Fruit fly (Drosophila melanogaster) whole organism, embryonic: ENCODE data around the gene cnir.

Experiments
- Blimp-1 ChIP-seq: fragments of 200-800 bp; sonication (Bioruptor generic); optimal IDR thresholded peaks from 3 replicates; lab custom pipeline; 2018; ENCODE audit warnings: missing biosample characterization, missing genetic modification characterization, mild to moderate bottlenecking, moderate library complexity, missing genetic modification reagents
- CG10267 ChIP-seq: fragments of 200-800 bp; sonication (Bioruptor generic); optimal IDR thresholded peaks from 2 replicates; lab custom pipeline; 2018; ENCODE audit warnings: missing biosample characterization, mild to moderate bottlenecking, missing genetic modification characterization, moderate library complexity
- CG1603 ChIP-seq: fragments of 200-800 bp; sonication (Bioruptor generic); optimal IDR thresholded peaks from 2 replicates; lab custom pipeline; 2019; ENCODE audit warnings: missing biosample characterization, mild to moderate bottlenecking, missing genetic modification characterization, moderate library complexity
- CG16813 ChIP-seq: fragments of 200-800 bp; sonication (Bioruptor generic); IDR thresholded peaks from 3 replicates; pipeline ENCODE4 v1.3.6; 2022; ENCODE audit warnings: missing biosample characterization, missing genetic modification characterization; ENCODE audit not compliant: partially characterized antibody
- CG17186 ChIP-seq: fragments of 200-800 bp; sonication (Bioruptor generic); optimal IDR thresholded peaks from 3 replicates; lab custom pipeline; 2017; ENCODE audit warnings: missing biosample characterization, missing genetic modification reagents, missing genetic modification characterization
- CG18262 ChIP-seq: fragments of 200-800 bp; optimal IDR thresholded peaks from 3 replicates; lab custom pipeline; 2019; ENCODE audit warnings: missing biosample characterization, mild to moderate bottlenecking, missing genetic modification characterization, moderate library complexity
- CG2129 ChIP-seq: fragments of 200-800 bp; sonication (Bioruptor generic); IDR thresholded peaks from 2 replicates; pipeline ENCODE4 v1.3.6; 2022; ENCODE audit warnings: missing biosample characterization, missing genetic modification characterization; ENCODE audit not compliant: partially characterized antibody
- CG2889 ChIP-seq: fragments of 200-800 bp; sonication (Bioruptor generic); IDR thresholded peaks from 3 replicates; pipeline ENCODE4 v1.3.6; 2022; ENCODE audit warnings: missing biosample characterization, missing genetic modification characterization
- CG30020 ChIP-seq: fragments of 200-800 bp; optimal IDR thresholded peaks from 2 replicates; lab custom pipeline; 2019; ENCODE audit warnings: missing biosample characterization, mild to moderate bottlenecking, missing genetic modification characterization, moderate library complexity
- CG30431 ChIP-seq: fragments of 200-800 bp; sonication (Bioruptor generic); optimal IDR thresholded peaks from 2 replicates; lab custom pipeline; 2017; ENCODE audit warnings: missing biosample characterization, missing genetic modification characterization
- CG33213 ChIP-seq: fragments of 200-800 bp; sonication (Bioruptor generic); optimal IDR thresholded peaks from 3 replicates; lab custom pipeline; 2016; ENCODE audit warnings: missing biosample characterization, missing genetic modification characterization
- CG4707 ChIP-seq: fragments of 200-800 bp; sonication (Bioruptor generic); optimal IDR thresholded peaks from 2 replicates; lab custom pipeline; 2018; ENCODE audit warnings: missing biosample characterization, mild to moderate bottlenecking, missing genetic modification characterization, moderate library complexity
- CG6254 ChIP-seq: fragments of 200-800 bp; sonication (Bioruptor generic); optimal IDR thresholded peaks from 3 replicates; lab custom pipeline; 2017; ENCODE audit warnings: mild to moderate bottlenecking, missing biosample characterization, missing genetic modification reagents, missing genetic modification characterization
- CG6791 ChIP-seq: fragments of 200-800 bp; sonication (Bioruptor generic); IDR thresholded peaks from 3 replicates; pipeline ENCODE4 v1.3.6; 2022; ENCODE audit warnings: missing biosample characterization, missing genetic modification characterization; ENCODE audit not compliant: partially characterized antibody
- CG7963 ChIP-seq: fragments of 200-800 bp; sonication (Bioruptor generic); IDR thresholded peaks from 3 replicates; pipeline ENCODE4 v1.3.6; 2022; ENCODE audit warnings: missing biosample characterization, missing genetic modification characterization; ENCODE audit not compliant: partially characterized antibody
- CG8924 ChIP-seq: fragments of 200-800 bp; optimal IDR thresholded peaks from 3 replicates; lab custom pipeline; 2019; ENCODE audit warnings: missing biosample characterization, mild to moderate bottlenecking, missing genetic modification characterization, moderate library complexity
- D ChIP-seq, 2 experiments: fragments of 200-800 bp in 1 of 2; fragments of >200 bp in 1 of 2; sonication (Bioruptor generic) in 1 of 2; optimal IDR thresholded peaks; 2 replicates in 1 of 2; 3 replicates in 1 of 2; lab custom pipeline; 2017; ENCODE audit warnings: mild to moderate bottlenecking in 1 of 2, missing biosample characterization in 1 of 2, missing genetic modification characterization in 1 of 2, missing genetic modification reagents in 1 of 2
- Dll ChIP-seq: fragments of 200-800 bp; sonication (Bioruptor generic); IDR thresholded peaks from 4 replicates; pipeline ENCODE4 v1.3.6; 2022; ENCODE audit warnings: missing biosample characterization, missing genetic modification characterization; ENCODE audit not compliant: partially characterized antibody
- Dref ChIP-seq: fragments of 200-800 bp; sonication (Bioruptor generic); IDR thresholded peaks from 2 replicates; pipeline ENCODE4 v1.3.6; 2022; ENCODE audit warnings: missing biosample characterization, missing genetic modification characterization
- E2f2 ChIP-seq: fragments of 200-800 bp; sonication (Bioruptor generic); IDR thresholded peaks from 2 replicates; pipeline ENCODE4 v1.3.6; 2022; ENCODE audit warnings: missing biosample characterization, missing genetic modification characterization
- Elba2 ChIP-seq: fragments of 200-800 bp; sonication (Bioruptor generic); optimal IDR thresholded peaks from 3 replicates; lab custom pipeline; 2016; ENCODE audit warnings: missing biosample characterization, missing genetic modification characterization
- Ets97D ChIP-seq: fragments of 200-800 bp; sonication (Bioruptor generic); optimal IDR thresholded peaks from 3 replicates; lab custom pipeline; 2016; ENCODE audit warnings: missing biosample characterization, missing genetic modification characterization
- Hey ChIP-seq: fragments of 200-800 bp; sonication (Bioruptor generic); optimal IDR thresholded peaks from 3 replicates; lab custom pipeline; 2018; ENCODE audit warnings: missing biosample characterization, mild to moderate bottlenecking, missing genetic modification characterization
- Lhr ChIP-seq: fragments of 200-800 bp; sonication (Bioruptor generic); optimal IDR thresholded peaks from 3 replicates; lab custom pipeline; 2017; ENCODE audit warnings: mild to moderate bottlenecking, missing biosample characterization, missing genetic modification reagents, missing genetic modification characterization
- MBD-R2 ChIP-seq: fragments of 200-800 bp; sonication (Bioruptor generic); IDR thresholded peaks from 2 replicates; pipeline ENCODE4 v1.3.6; 2022; ENCODE audit warnings: missing biosample characterization, missing genetic modification characterization
- Mes4 ChIP-seq: fragments of 200-800 bp; sonication (Bioruptor generic); optimal IDR thresholded peaks from 2 replicates; lab custom pipeline; 2016; ENCODE audit warnings: missing biosample characterization, missing genetic modification characterization
- Opbp ChIP-seq: fragments of 200-800 bp; sonication (Bioruptor generic); IDR thresholded peaks from 3 replicates; pipeline ENCODE4 v1.3.6; 2022; ENCODE audit warnings: missing biosample characterization, missing genetic modification characterization; ENCODE audit not compliant: partially characterized antibody
- Pdp1 ChIP-seq, 2 experiments: fragments of 200-800 bp; sonication (Bioruptor generic); optimal IDR thresholded peaks; 3 replicates each; lab custom pipeline; 2016; ENCODE audit warnings: missing biosample characterization in 2 of 2, missing genetic modification characterization in 2 of 2, mild to moderate bottlenecking in 1 of 2, moderate library complexity in 1 of 2
- Sry-δ ChIP-seq: fragments of 200-800 bp; sonication (Bioruptor generic); optimal IDR thresholded peaks from 2 replicates; lab custom pipeline; 2016; ENCODE audit warnings: missing biosample characterization, missing genetic modification characterization
- al ChIP-seq: fragments of 200-800 bp; sonication (Bioruptor generic); IDR thresholded peaks from 2 replicates; pipeline ENCODE4 v1.3.6; 2022; ENCODE audit warnings: missing biosample characterization, missing genetic modification characterization
- bsh ChIP-seq, 2 experiments: fragments of 200-800 bp; sonication (Bioruptor generic); optimal IDR thresholded peaks; 2 replicates each; lab custom pipeline; 2017 to 2018; ENCODE audit warnings: mild to moderate bottlenecking in 2 of 2, missing biosample characterization in 2 of 2, missing genetic modification characterization in 2 of 2, moderate library complexity in 1 of 2
- crp ChIP-seq, 2 experiments: fragments of 200-800 bp; sonication (Bioruptor generic); optimal IDR thresholded peaks; 2 replicates in 1 of 2; 3 replicates in 1 of 2; lab custom pipeline; 2017; ENCODE audit warnings: missing biosample characterization in 2 of 2, missing genetic modification characterization in 2 of 2, mild to moderate bottlenecking in 1 of 2, moderate library complexity in 1 of 2
- cwo ChIP-seq: fragments of 200-800 bp; sonication (Bioruptor generic); optimal IDR thresholded peaks from 3 replicates; lab custom pipeline; 2017; ENCODE audit warnings: missing biosample characterization, missing genetic modification characterization, mild to moderate bottlenecking, moderate library complexity, missing genetic modification reagents
- eve ChIP-seq, 2 experiments: fragments of >200 bp; optimal IDR thresholded peaks; 2 replicates each; lab custom pipeline; 2017; ENCODE audit warnings: missing biosample characterization in 2 of 2, missing genetic modification characterization in 2 of 2
- fd64A ChIP-seq: fragments of 200-800 bp; sonication (Bioruptor generic); optimal IDR thresholded peaks from 3 replicates; lab custom pipeline; 2018; ENCODE audit warnings: missing biosample characterization, mild to moderate bottlenecking, missing genetic modification characterization
- hb ChIP-seq: fragments of 200-800 bp; sonication (Bioruptor generic); IDR thresholded peaks from 3 replicates; pipeline ENCODE4 v1.3.6; 2022; ENCODE audit warnings: missing biosample characterization, missing genetic modification characterization; ENCODE audit not compliant: partially characterized antibody
- knrl ChIP-seq: fragments of 200-800 bp; sonication (Bioruptor generic); IDR thresholded peaks from 3 replicates; pipeline ENCODE4 v1.3.6; 2022; ENCODE audit warnings: missing biosample characterization, missing genetic modification characterization; ENCODE audit not compliant: partially characterized antibody
- lbe ChIP-seq: fragments of 200-800 bp; sonication (Bioruptor generic); optimal IDR thresholded peaks from 2 replicates; lab custom pipeline; 2016; ENCODE audit warnings: missing biosample characterization, mild to moderate bottlenecking, missing genetic modification characterization
- lilli ChIP-seq: fragments of 200-800 bp; sonication (Bioruptor generic); optimal IDR thresholded peaks from 3 replicates; lab custom pipeline; 2016; ENCODE audit warnings: missing biosample characterization, missing genetic modification characterization
- mirr ChIP-seq: fragments of 200-800 bp; sonication (Bioruptor generic); optimal IDR thresholded peaks from 3 replicates; lab custom pipeline; 2018; ENCODE audit warnings: missing biosample characterization, mild to moderate bottlenecking, missing genetic modification characterization
- pfk ChIP-seq: fragments of 200-800 bp; sonication (Bioruptor generic); optimal IDR thresholded peaks from 2 replicates; lab custom pipeline; 2018; ENCODE audit warnings: missing biosample characterization, mild to moderate bottlenecking, missing genetic modification characterization, moderate library complexity
- pzg ChIP-seq: fragments of 200-800 bp; sonication (Bioruptor generic); optimal IDR thresholded peaks from 3 replicates; lab custom pipeline; 2018; ENCODE audit warnings: missing biosample characterization, mild to moderate bottlenecking, missing genetic modification characterization, moderate library complexity
- row ChIP-seq: fragments of 200-800 bp; sonication (Bioruptor generic); IDR thresholded peaks from 3 replicates; pipeline ENCODE4 v1.3.6; 2022; ENCODE audit warnings: missing biosample characterization, missing genetic modification characterization
- sens ChIP-seq: fragments of 200-800 bp; sonication (Bioruptor generic); peaks from one replicate; lab custom pipeline; 2016; ENCODE audit warnings: missing biosample characterization, missing genetic modification characterization
- sna ChIP-seq: fragments of 200-800 bp; sonication (Bioruptor generic); IDR thresholded peaks from 2 replicates; pipeline ENCODE4 v1.3.6; 2022; ENCODE audit warnings: missing biosample characterization, missing genetic modification characterization; ENCODE audit not compliant: partially characterized antibody
- tna ChIP-seq: fragments of 200-800 bp; sonication (Bioruptor generic); IDR thresholded peaks from 2 replicates; pipeline ENCODE4 v1.3.6; 2022; ENCODE audit warnings: missing biosample characterization, missing genetic modification characterization; ENCODE audit not compliant: partially characterized antibody
- vnd ChIP-seq: fragments of 200-800 bp; sonication (Bioruptor generic); IDR thresholded peaks from 3 replicates; pipeline ENCODE4 v1.3.6; 2022; ENCODE audit warnings: missing biosample characterization, missing genetic modification characterization; ENCODE audit not compliant: partially characterized antibody

cnir gene

dm6 chr2L:2992664-2993174 is 46.9 kb downstream of the cnir start, which contains the start of the genes okr and CG3558 (continued):
- peak; percentile 23 for TF ChIP-seq Lhr (GFP tag; lab: Kevin White, UChicago)
- TF ChIP-seq mirr: no peak
- TF ChIP-seq Ets97D: peak; percentile 48
- TF ChIP-seq hb: peak; percentile 66; the same call in 2 of the 3 replicates
- peak; percentile 85 for TF ChIP-seq sens (GFP tag; lab: Kevin White, UChicago)
- peak; percentile 83 for TF ChIP-seq knrl (GFP tag; lab: Robert Waterston, UW)
- TF ChIP-seq vnd (GFP tag; lab: Robert Waterston, UW): peak; percentile 76
- TF ChIP-seq pzg: peak; percentile 71
- no peak for TF ChIP-seq bsh (GFP tag; optimal IDR thresholded peaks at IDR 0.05; lab: Kevin White, UChicago)
- TF ChIP-seq CG2129 (GFP tag; lab: Robert Waterston, UW): peak; percentile 77
- TF ChIP-seq Pdp1 (GFP tag; optimal IDR thresholded peaks at IDR 0.05; lab: Kevin White, UChicago): peak in 1 of 2 experiments; percentile 1
- no peak for TF ChIP-seq CG2889 (GFP tag; lab: Robert Waterston, UW)
- no peak for TF ChIP-seq D (optimal IDR thresholded peaks at IDR 0.05; lab: Kevin White, UChicago)
- TF ChIP-seq D (GFP tag; optimal IDR thresholded peaks at IDR 0.05; lab: Kevin White, UChicago): no peak
- TF ChIP-seq MBD-R2 (GFP tag; lab: Robert Waterston, UW): peak; percentile 80
- peak; percentile 73 for TF ChIP-seq Blimp-1 (GFP tag; lab: Kevin White, UChicago)
- peak; percentile 0 for TF ChIP-seq CG6254 (GFP tag; lab: Kevin White, UChicago)
- TF ChIP-seq crp (GFP tag; optimal IDR thresholded peaks at IDR 0.05; lab: Kevin White, UChicago): peak; percentile 70 to 95
- TF ChIP-seq CG8924 (tag; lab: Kevin White, UChicago): peak; percentile 24
- TF ChIP-seq CG16813 (GFP tag; lab: Robert Waterston, UW): peak; percentile 84
- peak; percentile 94 for TF ChIP-seq pfk
- TF ChIP-seq Hey (tag; lab: Kevin White, UChicago): no peak
- peak; percentile 54 for TF ChIP-seq CG10267 (tag; lab: Kevin White, UChicago)
- TF ChIP-seq E2f2: peak; percentile 88
- TF ChIP-seq sna (GFP tag; lab: Robert Waterston, UW): peak; percentile 77
- peak; percentile 76 for TF ChIP-seq CG30020 (tag; lab: Kevin White, UChicago)
- TF ChIP-seq CG4707 (GFP tag; lab: Kevin White, UChicago): peak; percentile 10
- peak; percentile 82 for TF ChIP-seq CG1603 (tag; lab: Kevin White, UChicago)
- no peak for TF ChIP-seq eve (GFP tag; optimal IDR thresholded peaks at IDR 0.05; lab: Kevin White, UChicago)
- TF ChIP-seq lilli: peak; percentile 21
- peak; percentile 73 for TF ChIP-seq CG6791
- TF ChIP-seq lbe: no peak
- TF ChIP-seq CG18262: peak; percentile 1
- TF ChIP-seq Opbp (GFP tag; lab: Robert Waterston, UW): peak; percentile 69; the same call in 2 of the 3 replicates
- no peak for TF ChIP-seq Mes4 (GFP tag; lab: Kevin White, UChicago)
- peak; percentile 47 for TF ChIP-seq Elba2 (GFP tag; lab: Kevin White, UChicago)
- TF ChIP-seq CG17186 (GFP tag; lab: Kevin White, UChicago): peak; percentile 59
- TF ChIP-seq row (GFP tag; lab: Robert Waterston, UW): peak; percentile 47; the same call in 2 of the 3 replicates
- peak; percentile 72 for TF ChIP-seq Dref
- peak; percentile 93 for TF ChIP-seq Dll (GFP tag; lab: Robert Waterston, UW)
- no peak for TF ChIP-seq al (GFP tag; lab: Robert Waterston, UW)
- peak; percentile 58; the same call in 2 of the 3 replicates for TF ChIP-seq CG7963 (GFP tag; lab: Robert Waterston, UW)
- TF ChIP-seq Sry-δ (GFP tag; lab: Kevin White, UChicago): peak; percentile 89
- TF ChIP-seq cwo (GFP tag; lab: Kevin White, UChicago): no peak
- peak; percentile 29 for TF ChIP-seq fd64A
- peak; percentile 47; the same call in 1 of the 2 replicates for TF ChIP-seq tna (GFP tag; lab: Robert Waterston, UW)
- peak; percentile 0 for TF ChIP-seq CG33213
- no peak for TF ChIP-seq CG30431 (GFP tag; lab: Kevin White, UChicago)
